Fruit fly (Drosophila melanogaster): Measurements from ENCODE around the gene btz.

dm6 chr3R:27739999-27740398 lies 39.8 kb downstream of the btz start:
- TF ChIP-seq CG8478 (optimal IDR thresholded peaks at IDR 0.05) (no peak), psq (optimal IDR thresholded peaks at IDR 0.05) (no peak)
